Worm (Caenorhabditis elegans) whole organism, young adult: ENCODE measurements around the gene ZK1058.3.

Experiments used
- B0019.2 ChIP-seq: fragments of 200-800 bp; sonication (Bioruptor generic); conservative IDR thresholded peaks from 2 replicates; pipeline ENCODE4 v1.3.6; 2022; ENCODE audit warnings: missing genetic modification reagents, missing genetic modification characterization, missing compliant biosample characterization
- B0261.1 ChIP-seq: sonication (generic microtip); optimal IDR thresholded peaks from 2 replicates; lab custom pipeline; 2016; ENCODE audit warnings: mild to moderate bottlenecking, missing genetic modification characterization, moderate library complexity, missing compliant biosample characterization
- C06A6.2 ChIP-seq: fragments of 200-800 bp; sonication (Bioruptor generic); conservative IDR thresholded peaks from 2 replicates; pipeline ENCODE4 v1.3.6; 2022; ENCODE audit warnings: missing genetic modification characterization, missing compliant biosample characterization
- F55B11.4 ChIP-seq: sonication (generic microtip); optimal IDR thresholded peaks from 2 replicates; lab custom pipeline; 2016; ENCODE audit warnings: missing compliant biosample characterization, missing genetic modification characterization, borderline replicate concordance; ENCODE audit not compliant: insufficient read depth
- F57A8.1 ChIP-seq: fragments of 200-800 bp; sonication (Bioruptor generic); optimal IDR thresholded peaks from 2 replicates; lab custom pipeline; 2018; ENCODE audit warnings: mild to moderate bottlenecking, missing genetic modification characterization, moderate library complexity, missing compliant biosample characterization
- T07F8.4 ChIP-seq: sonication (generic microtip); optimal IDR thresholded peaks from 2 replicates; lab custom pipeline; 2016; ENCODE audit warnings: mild to moderate bottlenecking, missing genetic modification characterization, moderate library complexity, missing compliant biosample characterization
- T26A5.8 ChIP-seq: sonication (generic microtip); optimal IDR thresholded peaks from 2 replicates; lab custom pipeline; 2016; ENCODE audit warnings: missing genetic modification characterization, missing compliant biosample characterization
- Y67H2A.10 ChIP-seq: fragments of 200-800 bp; sonication (Bioruptor generic); conservative IDR thresholded peaks from 2 replicates; pipeline ENCODE4 v1.3.6; 2022; ENCODE audit warnings: missing genetic modification reagents, missing genetic modification characterization, missing compliant biosample characterization
- atf-7 ChIP-seq: sonication (generic microtip); optimal IDR thresholded peaks from 2 replicates; lab custom pipeline; 2017; ENCODE audit warnings: mild to moderate bottlenecking, missing genetic modification characterization, missing compliant biosample characterization
- attf-3 ChIP-seq: fragments of 200-800 bp; sonication (Bioruptor generic); conservative IDR thresholded peaks from 2 replicates; pipeline ENCODE4 v1.3.6; 2022; ENCODE audit warnings: missing genetic modification reagents, missing genetic modification characterization, missing compliant biosample characterization
- attf-5 ChIP-seq: fragments of 200-800 bp; sonication (Bioruptor generic); optimal IDR thresholded peaks from 2 replicates; lab custom pipeline; 2018; ENCODE audit warnings: mild to moderate bottlenecking, missing genetic modification characterization, missing compliant biosample characterization
- ceh-27 ChIP-seq: fragments of 200-800 bp; sonication (Bioruptor generic); optimal IDR thresholded peaks from 2 replicates; lab custom pipeline; 2018; ENCODE audit warnings: mild to moderate bottlenecking, missing genetic modification characterization, moderate library complexity, missing compliant biosample characterization
- ceh-58 ChIP-seq: fragments of 200-800 bp; sonication (Bioruptor generic); IDR thresholded peaks from 2 replicates; pipeline ENCODE4 v1.3.6; 2022; ENCODE audit warnings: missing genetic modification characterization, missing compliant biosample characterization
- chd-7 ChIP-seq: sonication (generic microtip); optimal IDR thresholded peaks from 2 replicates; lab custom pipeline; 2016; ENCODE audit warnings: mild to moderate bottlenecking, missing genetic modification characterization, moderate library complexity, missing compliant biosample characterization
- die-1 ChIP-seq: sonication (generic microtip); optimal IDR thresholded peaks from 2 replicates; lab custom pipeline; 2016; ENCODE audit warnings: missing genotype, mild to moderate bottlenecking, missing genetic modification characterization, missing compliant biosample characterization
- him-1 ChIP-seq: sonication (generic microtip); optimal IDR thresholded peaks from 2 replicates; lab custom pipeline; 2016; ENCODE audit warnings: missing genotype, missing genetic modification reagents, missing genetic modification characterization, missing compliant biosample characterization
- hlh-12 ChIP-seq: sonication (generic microtip); optimal IDR thresholded peaks from 2 replicates; lab custom pipeline; 2016; ENCODE audit warnings: missing genetic modification characterization, missing compliant biosample characterization
- lag-1 ChIP-seq: fragments of 200-800 bp; sonication (Bioruptor generic); IDR thresholded peaks from 2 replicates; pipeline ENCODE4 v1.3.6; 2022; ENCODE audit warnings: missing genetic modification reagents, missing genetic modification characterization, missing compliant biosample characterization
- let-607 ChIP-seq, 2 experiments: fragments of 200-800 bp in 1 of 2; sonication (Bioruptor generic) in 1 of 2; sonication (generic microtip) in 1 of 2; optimal IDR thresholded peaks; 2 replicates each; lab custom pipeline; 2016 to 2018; ENCODE audit warnings: mild to moderate bottlenecking in 2 of 2, missing compliant biosample characterization in 2 of 2, missing genetic modification characterization in 2 of 2, moderate library complexity in 2 of 2, missing genotype in 1 of 2
- lin-35 ChIP-seq, 3 experiments: fragments of 150-350 bp in 2 of 3; sonication (generic microtip) in 1 of 3; optimal IDR thresholded peaks; 2 replicates each; lab custom pipeline; 2014 to 2018; ENCODE audit warnings: missing biosample characterization in 3 of 3, missing genetic modification characterization in 3 of 3, missing genetic modification reagents in 3 of 3
- lin-54 ChIP-seq: fragments of 200-800 bp; sonication (Bioruptor generic); optimal IDR thresholded peaks from 2 replicates; lab custom pipeline; 2018; ENCODE audit warnings: mild to moderate bottlenecking, missing genetic modification characterization, missing compliant biosample characterization
- lir-1 ChIP-seq: fragments of 200-800 bp; sonication (Bioruptor generic); conservative IDR thresholded peaks from 2 replicates; pipeline ENCODE4 v1.3.6; 2022; ENCODE audit warnings: missing genetic modification reagents, missing genetic modification characterization, missing compliant biosample characterization
- lsl-1 ChIP-seq: fragments of 200-800 bp; sonication (Bioruptor generic); optimal IDR thresholded peaks from 2 replicates; lab custom pipeline; 2018; ENCODE audit warnings: mild to moderate bottlenecking, missing genetic modification characterization, moderate library complexity, missing compliant biosample characterization
- madf-3 ChIP-seq: fragments of 200-800 bp; sonication (Bioruptor generic); IDR thresholded peaks from 2 replicates; pipeline ENCODE4 v1.3.6; 2022; ENCODE audit warnings: missing genetic modification reagents, missing genetic modification characterization, missing compliant biosample characterization
- madf-6 ChIP-seq: fragments of 200-800 bp; sonication (Bioruptor generic); IDR thresholded peaks from 2 replicates; pipeline ENCODE4 v1.3.6; 2022; ENCODE audit warnings: missing genetic modification reagents, missing genetic modification characterization, missing compliant biosample characterization
- madf-8 ChIP-seq: fragments of 200-800 bp; sonication (Bioruptor generic); conservative IDR thresholded peaks from 2 replicates; pipeline ENCODE4 v1.3.6; 2022; ENCODE audit warnings: missing genetic modification reagents, missing genetic modification characterization, missing compliant biosample characterization
- mes-4 ChIP-seq: sonication (generic microtip); optimal IDR thresholded peaks from 2 replicates; lab custom pipeline; 2016; ENCODE audit warnings: missing genotype, missing genetic modification characterization, missing compliant biosample characterization
- nfyb-1 ChIP-seq: fragments of 200-800 bp; sonication (Bioruptor generic); IDR thresholded peaks from 2 replicates; pipeline ENCODE4 v1.3.6; 2022; ENCODE audit warnings: missing genetic modification reagents, missing genetic modification characterization, missing compliant biosample characterization
- nhr-120 ChIP-seq: fragments of 200-800 bp; sonication (Bioruptor generic); IDR thresholded peaks from 2 replicates; pipeline ENCODE4 v1.3.6; 2022; ENCODE audit warnings: missing genetic modification characterization, missing compliant biosample characterization
- nhr-80 ChIP-seq: sonication (generic microtip); optimal IDR thresholded peaks from 2 replicates; lab custom pipeline; 2016; ENCODE audit warnings: missing genetic modification characterization, missing compliant biosample characterization
- pbrm-1 ChIP-seq: fragments of 200-800 bp; sonication (Bioruptor generic); IDR thresholded peaks from 2 replicates; pipeline ENCODE4 v1.3.6; 2022; ENCODE audit warnings: missing genetic modification reagents, missing genetic modification characterization, missing compliant biosample characterization
- rcor-1 ChIP-seq: fragments of 200-800 bp; sonication (Bioruptor generic); IDR thresholded peaks from 2 replicates; pipeline ENCODE4 v1.3.6; 2022; ENCODE audit warnings: missing genetic modification reagents, missing genetic modification characterization, missing compliant biosample characterization
- rec-8 ChIP-seq, 2 experiments: sonication (generic microtip); optimal IDR thresholded peaks; 2 replicates each; lab custom pipeline; 2016; ENCODE audit warnings: mild to moderate bottlenecking in 2 of 2, missing genetic modification characterization in 2 of 2, missing genetic modification reagents in 2 of 2, missing genotype in 2 of 2, missing biosample characterization in 1 of 2, missing compliant biosample characterization in 1 of 2, moderate library complexity in 1 of 2
- snpc-1.1 ChIP-seq: sonication (generic microtip); optimal IDR thresholded peaks from 2 replicates; lab custom pipeline; 2017; ENCODE audit warnings: missing genetic modification characterization, mild to moderate bottlenecking, missing compliant biosample characterization, antibody characterized with exemption, moderate library complexity, missing genotype, missing genetic modification reagents; ENCODE audit not compliant: insufficient read depth
- sptf-2 ChIP-seq: fragments of 200-800 bp; sonication (Bioruptor generic); optimal IDR thresholded peaks from 2 replicates; lab custom pipeline; 2018; ENCODE audit warnings: mild to moderate bottlenecking, missing genetic modification characterization, missing compliant biosample characterization
- tbx-9 ChIP-seq: sonication (generic microtip); optimal IDR thresholded peaks from 2 replicates; lab custom pipeline; 2016; ENCODE audit warnings: borderline replicate concordance, missing genetic modification characterization, inconsistent platforms, missing compliant biosample characterization
- ztf-22 ChIP-seq: fragments of 200-800 bp; sonication (Bioruptor generic); optimal IDR thresholded peaks from 2 replicates; lab custom pipeline; 2018; ENCODE audit warnings: mild to moderate bottlenecking, missing genetic modification characterization, moderate library complexity, missing compliant biosample characterization
- ztf-25 ChIP-seq: fragments of 200-800 bp; sonication (Bioruptor generic); IDR thresholded peaks from 2 replicates; pipeline ENCODE4 v1.3.6; 2022; ENCODE audit warnings: missing genetic modification reagents, missing genetic modification characterization, missing compliant biosample characterization
- ztf-26 ChIP-seq: sonication (generic microtip); optimal IDR thresholded peaks from 2 replicates; lab custom pipeline; 2017; ENCODE audit warnings: missing genetic modification characterization, missing compliant biosample characterization
- ztf-3 ChIP-seq: fragments of 200-800 bp; sonication (Bioruptor generic); optimal IDR thresholded peaks from 2 replicates; lab custom pipeline; 2018; ENCODE audit warnings: mild to moderate bottlenecking, missing genetic modification characterization, missing compliant biosample characterization

The ZK1058.3 gene

ce11 chrIII:3921646-3922328 is 3.1 kb downstream of the ZK1058.3 start, which contains the start of the genes metl-6 and nit-1:
TSS of gene metl-6 (minus strand) at chrIII:3921711.
TSS of gene nit-1 (plus strand) at chrIII:3922207.
- TF ChIP-seq lin-54 (GFP tag; lab: Kevin White, UChicago), result peak; percentile 10
- peak; percentile 48; the same call in 1 of the 2 replicates for TF ChIP-seq attf-3 (GFP tag; lab: Robert Waterston, UW)
- no peak for TF ChIP-seq ceh-58 (GFP tag; lab: Robert Waterston, UW)
- peak in 1 of 3 experiments; percentile 10 for TF ChIP-seq lin-35 (GFP tag; optimal IDR thresholded peaks at IDR 0.05; lab: Kevin White, UChicago)
- TF ChIP-seq, all 124 proteins: peak for 3

DNA sequence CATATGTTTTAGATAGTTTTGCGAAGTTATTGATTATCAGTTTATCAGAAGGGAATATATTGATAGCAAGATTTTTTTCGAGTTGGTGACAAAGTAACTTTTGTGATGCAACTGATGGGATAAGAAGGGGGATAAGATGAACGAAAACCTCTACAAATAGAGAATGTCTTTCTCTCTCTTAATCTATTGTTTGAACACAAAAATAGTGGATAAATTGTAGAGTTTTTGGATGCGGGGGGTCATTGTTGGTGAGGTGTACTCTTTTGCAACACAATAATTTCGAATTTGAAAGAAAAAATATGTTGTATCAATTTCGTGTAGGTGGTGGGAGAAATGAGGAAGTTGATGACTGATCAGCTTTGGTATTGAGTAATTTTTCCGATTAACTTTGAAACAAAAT is 7.4 kb downstream of the ZK1058.3 start, which contains the start of gene ZK1058.9:
TSS of gene ZK1058.9 (minus strand) at position 101 of the 400 bp plus-strand sequence.
- TF ChIP-seq pbrm-1 (GFP tag; lab: Robert Waterston, UW) (no peak), madf-6 (GFP tag; lab: Robert Waterston, UW) (no peak), sptf-2 (GFP tag; lab: Kevin White, UChicago) (no peak), nhr-120 (no peak), tbx-9 (no peak), hlh-12 (tag; lab: Kevin White, UChicago) (no peak), lsl-1 (no peak), him-1 (tag; lab: Kevin White, UChicago) (no peak), lir-1 (GFP tag; lab: Robert Waterston, UW) (no peak)

ce11 chrIII:3926801-3927200 is 8.1 kb downstream of the ZK1058.3 start:
- no peak for TF ChIP-seq B0019.2 (GFP tag; lab: Robert Waterston, UW)
- no peak for TF ChIP-seq F55B11.4
- no peak for TF ChIP-seq madf-3 (GFP tag; lab: Robert Waterston, UW)
- no peak for TF ChIP-seq attf-5
- no peak for TF ChIP-seq hlh-12 (tag; lab: Kevin White, UChicago)
- TF ChIP-seq lsl-1, result no peak
- no peak for TF ChIP-seq him-1 (tag; lab: Kevin White, UChicago)
- no peak for TF ChIP-seq T07F8.4 (tag; lab: Kevin White, UChicago)
- no peak for TF ChIP-seq chd-7 (tag; lab: Kevin White, UChicago)
- TF ChIP-seq B0261.1 (tag; lab: Kevin White, UChicago), result no peak
- no peak for TF ChIP-seq Y67H2A.10
- TF ChIP-seq snpc-1.1 (tag; lab: Kevin White, UChicago), result no peak
- TF ChIP-seq ztf-3, result no peak

ce11 chrIII:3927450-3927849 is 8.8 kb downstream of the ZK1058.3 start:
- TF ChIP-seq ztf-25 (GFP tag; lab: Robert Waterston, UW), result no peak
- TF ChIP-seq lir-1 (GFP tag; lab: Robert Waterston, UW), result no peak
- TF ChIP-seq rcor-1, result no peak
- no peak for TF ChIP-seq lag-1 (GFP tag; lab: Robert Waterston, UW)
- no peak for TF ChIP-seq hlh-12 (tag; lab: Kevin White, UChicago)
- no peak for TF ChIP-seq C06A6.2 (GFP tag; lab: Robert Waterston, UW)
- TF ChIP-seq sptf-2 (GFP tag; lab: Kevin White, UChicago), result no peak
- no peak for TF ChIP-seq mes-4 (tag; lab: Kevin White, UChicago)
- no peak for TF ChIP-seq attf-5
- no peak for TF ChIP-seq madf-8 (GFP tag; lab: Robert Waterston, UW)

DNA sequence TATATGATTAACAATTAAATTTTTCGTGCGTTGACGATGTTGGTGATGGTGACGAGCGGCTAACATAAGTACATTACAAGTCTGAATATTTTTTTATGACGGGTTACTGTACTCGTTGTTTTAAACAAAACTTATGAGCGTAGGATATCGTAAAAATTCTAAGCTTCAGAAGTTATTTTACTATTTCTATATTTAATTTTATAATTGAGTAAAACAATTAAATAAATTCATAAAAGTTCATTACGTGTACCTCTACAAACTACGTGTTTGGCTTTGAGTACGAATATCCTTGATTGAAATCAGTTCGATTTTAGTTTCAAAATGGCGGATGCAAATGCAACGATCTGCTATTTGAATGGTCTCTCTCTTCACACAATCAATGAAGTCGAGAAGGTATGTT is 9.5 kb downstream of the ZK1058.3 start, which contains the start of gene F37A8.1:
TSS of gene F37A8.1 (plus strand) at position 301 of the 400 bp plus-strand sequence.
- TF ChIP-seq rec-8 (tag; optimal IDR thresholded peaks at IDR 0.05; lab: Kevin White, UChicago) (no peak), nfyb-1 (no peak), ztf-25 (GFP tag; lab: Robert Waterston, UW) (no peak), let-607 (tag; optimal IDR thresholded peaks at IDR 0.05; lab: Kevin White, UChicago) (no peak), ztf-22 (GFP tag; lab: Kevin White, UChicago) (no peak), ceh-58 (GFP tag; lab: Robert Waterston, UW) (no peak), atf-7 (no peak), madf-8 (GFP tag; lab: Robert Waterston, UW) (no peak), die-1 (tag; lab: Kevin White, UChicago) (no peak), nhr-80 (tag; lab: Kevin White, UChicago) (no peak), T26A5.8 (tag; lab: Kevin White, UChicago) (no peak), madf-6 (GFP tag; lab: Robert Waterston, UW) (no peak), ceh-27 (GFP tag; lab: Kevin White, UChicago) (no peak), ztf-26 (tag; lab: Kevin White, UChicago) (no peak), F57A8.1 (GFP tag; lab: Kevin White, UChicago) (no peak)
